Worm (Caenorhabditis elegans) whole organism, midembryonic: ENCODE measurements around the gene lin-36.

Experiments used
- T22C8.4 ChIP-seq: fragments of 200-800 bp; sonication (Bioruptor generic); IDR thresholded peaks from 2 replicates; pipeline ENCODE4 v1.3.6; 2022; ENCODE audit warnings: missing genetic modification characterization, missing compliant biosample characterization
- med-1 ChIP-seq: sonication (generic microtip); optimal IDR thresholded peaks from 2 replicates; lab custom pipeline; 2017; ENCODE audit warnings: missing genetic modification characterization, mild to moderate bottlenecking, missing compliant biosample characterization, antibody characterized with exemption, missing genetic modification reagents; ENCODE audit not compliant: insufficient read depth
- tab-1 ChIP-seq: fragments of 200-800 bp; sonication (Bioruptor generic); IDR thresholded peaks from 2 replicates; pipeline ENCODE4 v1.3.6; 2022; ENCODE audit warnings: missing genetic modification characterization, missing compliant biosample characterization
- ztf-29 ChIP-seq: fragments of 200-800 bp; sonication (Bioruptor generic); IDR thresholded peaks from 2 replicates; pipeline ENCODE4 v1.3.6; 2022; ENCODE audit warnings: missing genetic modification reagents, missing genetic modification characterization, missing compliant biosample characterization

DNA sequence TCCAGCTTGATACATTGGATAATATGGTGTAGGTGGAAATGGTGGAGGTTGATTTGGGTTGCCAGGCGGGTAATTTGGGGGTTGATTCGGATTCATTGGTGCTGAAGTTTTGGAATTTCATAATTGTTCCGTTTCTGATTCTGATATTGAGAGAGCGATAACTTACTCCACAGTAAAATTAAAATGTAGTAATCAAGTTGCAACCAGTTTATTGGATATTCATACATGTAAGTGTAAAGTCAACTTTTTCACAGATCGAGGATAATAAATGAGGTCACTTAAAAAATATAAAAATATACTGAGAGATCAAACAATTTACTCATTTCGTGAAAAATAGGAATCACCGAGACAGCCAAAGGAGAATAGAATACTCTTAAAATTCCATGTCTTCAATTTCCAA lies 7.3 kb upstream of the lin-36 start, which contains the start of gene mdt-30:
- no peak for TF ChIP-seq med-1 (GFP tag; lab: Kevin White, UChicago)
- no peak for TF ChIP-seq T22C8.4 (GFP tag; lab: Robert Waterston, UW)
- TF ChIP-seq ztf-29: no peak
- TF ChIP-seq tab-1: no peak
